Worm (Caenorhabditis elegans) whole organism, mixed stage, embryonic: ENCODE data around the gene Y45F10D.15.
A peak's percentile ranks its signal among the peaks of the same experiment; 100 is the strongest.

ENCODE experiments used
- M03D4.4 ChIP-seq: sonication (generic microtip); optimal IDR thresholded peaks from 2 replicates; lab custom pipeline; 2017; ENCODE audit warnings: mild to moderate bottlenecking, missing genetic modification characterization, missing compliant biosample characterization
- bed-3 ChIP-seq: fragments of 200-800 bp; sonication (Bioruptor generic); optimal IDR thresholded peaks from 3 replicates; lab custom pipeline; 2018; ENCODE audit warnings: mild to moderate bottlenecking, missing genetic modification characterization, moderate library complexity, missing compliant biosample characterization
- ceh-39 ChIP-seq: fragments of 150-350 bp; optimal IDR thresholded peaks from 2 replicates; lab custom pipeline; 2014; ENCODE audit warnings: missing biosample characterization, missing genetic modification characterization
- ceh-43 ChIP-seq: fragments of 200-800 bp; sonication (Bioruptor generic); optimal IDR thresholded peaks from 2 replicates; lab custom pipeline; 2018; ENCODE audit warnings: mild to moderate bottlenecking, missing genetic modification characterization, moderate library complexity, missing compliant biosample characterization
- ceh-83 ChIP-seq: fragments of 200-800 bp; sonication (Bioruptor generic); optimal IDR thresholded peaks from 2 replicates; lab custom pipeline; 2018; ENCODE audit warnings: mild to moderate bottlenecking, missing genetic modification characterization, missing compliant biosample characterization
- cnd-1 ChIP-seq: fragments of 200-800 bp; sonication (Bioruptor generic); optimal IDR thresholded peaks from 2 replicates; lab custom pipeline; 2018; ENCODE audit warnings: mild to moderate bottlenecking, missing genetic modification characterization, missing compliant biosample characterization
- drap-1 ChIP-seq: fragments of 200-800 bp; sonication (Bioruptor generic); optimal IDR thresholded peaks from 3 replicates; lab custom pipeline; 2018; ENCODE audit warnings: mild to moderate bottlenecking, missing genetic modification characterization, missing compliant biosample characterization
- elt-1 ChIP-seq: sonication (generic microtip); optimal IDR thresholded peaks from 2 replicates; lab custom pipeline; 2017; ENCODE audit warnings: missing genetic modification characterization, mild to moderate bottlenecking, missing compliant biosample characterization, antibody characterized with exemption, moderate library complexity, borderline replicate concordance; ENCODE audit not compliant: insufficient read depth
- elt-3 ChIP-seq: fragments of 150-350 bp; optimal IDR thresholded peaks from 2 replicates; lab custom pipeline; 2014; ENCODE audit warnings: missing biosample characterization, missing genetic modification characterization
- flh-1 ChIP-seq: fragments of 200-800 bp; sonication (Bioruptor generic); optimal IDR thresholded peaks from 2 replicates; lab custom pipeline; 2018; ENCODE audit warnings: mild to moderate bottlenecking, missing genetic modification characterization, moderate library complexity, missing compliant biosample characterization
- ham-2 ChIP-seq: fragments of 200-800 bp; sonication (Bioruptor generic); optimal IDR thresholded peaks from 2 replicates; lab custom pipeline; 2018; ENCODE audit warnings: mild to moderate bottlenecking, missing genetic modification characterization, missing compliant biosample characterization
- hlh-1 ChIP-seq: fragments of 150-350 bp; optimal IDR thresholded peaks from 2 replicates; lab custom pipeline; 2014; ENCODE audit warnings: missing biosample characterization, missing genetic modification reagents, missing genetic modification characterization
- lin-13 ChIP-seq: fragments of 150-350 bp; optimal IDR thresholded peaks from 2 replicates; lab custom pipeline; 2014; ENCODE audit warnings: missing biosample characterization, missing genetic modification characterization
- lsy-2 ChIP-seq: fragments of 150-350 bp; optimal IDR thresholded peaks from 2 replicates; lab custom pipeline; 2014; ENCODE audit warnings: missing biosample characterization, missing genetic modification characterization
- mab-5 ChIP-seq: fragments of 150-350 bp; optimal IDR thresholded peaks from 2 replicates; lab custom pipeline; 2014; ENCODE audit warnings: missing biosample characterization, missing genetic modification characterization
- mep-1 ChIP-seq: fragments of 150-350 bp; optimal IDR thresholded peaks from 2 replicates; lab custom pipeline; 2017; ENCODE audit warnings: missing biosample characterization, missing genetic modification reagents, missing genetic modification characterization, inconsistent platforms
- mls-2 ChIP-seq: sonication (generic microtip); optimal IDR thresholded peaks from 2 replicates; lab custom pipeline; 2016; ENCODE audit warnings: mild to moderate bottlenecking, missing genetic modification characterization, moderate library complexity, missing compliant biosample characterization
- nhr-12 ChIP-seq: fragments of 150-350 bp; optimal IDR thresholded peaks from 2 replicates; lab custom pipeline; 2014; ENCODE audit warnings: missing biosample characterization, missing genetic modification characterization
- nhr-2 ChIP-seq: fragments of 150-350 bp; optimal IDR thresholded peaks from 2 replicates; lab custom pipeline; 2014; ENCODE audit warnings: missing biosample characterization, missing genetic modification characterization
- snpc-4 ChIP-seq: fragments of 150-350 bp; optimal IDR thresholded peaks from 2 replicates; lab custom pipeline; 2014; ENCODE audit warnings: missing biosample characterization, missing genetic modification characterization
- tbx-8 ChIP-seq: fragments of 200-800 bp; sonication (Bioruptor generic); optimal IDR thresholded peaks from 2 replicates; lab custom pipeline; 2018; ENCODE audit warnings: mild to moderate bottlenecking, missing genetic modification characterization, moderate library complexity, missing compliant biosample characterization
- unc-62 ChIP-seq: fragments of 150-350 bp; optimal IDR thresholded peaks from 2 replicates; lab custom pipeline; 2014; ENCODE audit warnings: missing biosample characterization, missing genetic modification reagents, missing genetic modification characterization
- zip-8 ChIP-seq: fragments of 150-350 bp; optimal IDR thresholded peaks from 2 replicates; lab custom pipeline; 2014; ENCODE audit warnings: missing biosample characterization, missing genetic modification characterization
- ztf-11 ChIP-seq: fragments of 150-350 bp; optimal IDR thresholded peaks from 2 replicates; lab custom pipeline; 2014; ENCODE audit warnings: missing biosample characterization, missing genetic modification characterization

Y45F10D.15 gene

DNA sequence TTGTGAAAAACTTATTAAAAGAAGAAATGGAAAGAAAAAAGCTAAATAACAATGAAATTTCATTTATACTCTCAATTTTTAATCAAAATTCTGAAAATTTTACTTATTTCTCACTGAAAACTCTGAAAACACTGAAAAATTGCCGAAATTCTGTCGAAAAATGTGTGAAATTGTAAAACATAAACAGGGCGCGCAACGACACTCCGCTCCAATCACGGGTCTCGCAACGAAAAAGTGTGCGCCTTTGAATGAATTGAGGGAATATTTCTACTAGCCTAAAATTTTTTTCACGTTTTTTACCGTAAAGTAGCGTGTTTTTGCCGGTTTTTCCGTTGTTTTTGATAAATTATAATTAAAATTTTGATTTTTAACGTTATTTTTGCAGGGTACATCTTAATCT is 43.3 kb downstream of the Y45F10D.15 start, which contains the start of gene rpl-18 (continued):
- TF ChIP-seq cnd-1 (tag; lab: Kevin White, UChicago) (no peak), tbx-8 (no peak), mls-2 (tag; lab: Kevin White, UChicago) (no peak), zip-8 (tag; lab: Kevin White, UChicago) (no peak), drap-1 (GFP tag; lab: Kevin White, UChicago) (no peak), nhr-2 (tag; lab: Kevin White, UChicago) (no peak), lsy-2 (peak; percentile 80), ztf-11 (tag; lab: Kevin White, UChicago) (no peak), unc-62 (no peak), flh-1 (GFP tag; lab: Kevin White, UChicago) (no peak)

DNA sequence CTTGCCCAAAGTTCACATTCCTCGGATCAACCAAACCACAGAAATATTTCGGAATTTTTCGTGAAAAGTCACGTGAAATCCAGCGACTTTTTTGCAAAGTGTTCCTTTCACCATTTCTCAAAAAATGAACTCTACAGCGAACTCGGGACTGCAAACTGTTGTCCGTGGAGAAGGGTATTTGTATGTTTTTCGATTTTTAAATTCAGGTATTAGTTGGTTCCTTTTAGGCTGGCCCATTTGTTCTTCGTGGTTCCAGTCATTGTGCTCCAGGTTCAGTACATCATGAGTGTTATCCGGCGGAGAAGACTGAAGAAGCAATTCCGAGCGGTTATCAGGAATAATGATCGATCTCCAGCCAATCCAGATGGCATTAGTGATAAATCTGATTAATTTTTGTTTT is 44.0 kb downstream of the Y45F10D.15 start:
- TF ChIP-seq cnd-1 (tag; lab: Kevin White, UChicago) = no peak
- TF ChIP-seq hlh-1 (tag; lab: Kevin White, UChicago) = no peak
- TF ChIP-seq nhr-2 (tag; lab: Kevin White, UChicago) = no peak
- TF ChIP-seq zip-8 (tag; lab: Kevin White, UChicago) = no peak
- TF ChIP-seq unc-62 = no peak
- no peak for TF ChIP-seq flh-1 (GFP tag; lab: Kevin White, UChicago)
- no peak for TF ChIP-seq bed-3 (GFP tag; lab: Kevin White, UChicago)
- TF ChIP-seq ceh-39 = no peak
- TF ChIP-seq ham-2 (GFP tag; lab: Kevin White, UChicago) = no peak
- TF ChIP-seq elt-3 (tag; lab: Kevin White, UChicago) = no peak
- no peak for TF ChIP-seq elt-1
- no peak for TF ChIP-seq mab-5 (tag; lab: Kevin White, UChicago)
- TF ChIP-seq mls-2 (tag; lab: Kevin White, UChicago) = no peak
- no peak for TF ChIP-seq ceh-83 (GFP tag; lab: Kevin White, UChicago)
- no peak for TF ChIP-seq mep-1 (tag; lab: Kevin White, UChicago)
- TF ChIP-seq, all 35 proteins: peak for 0

DNA sequence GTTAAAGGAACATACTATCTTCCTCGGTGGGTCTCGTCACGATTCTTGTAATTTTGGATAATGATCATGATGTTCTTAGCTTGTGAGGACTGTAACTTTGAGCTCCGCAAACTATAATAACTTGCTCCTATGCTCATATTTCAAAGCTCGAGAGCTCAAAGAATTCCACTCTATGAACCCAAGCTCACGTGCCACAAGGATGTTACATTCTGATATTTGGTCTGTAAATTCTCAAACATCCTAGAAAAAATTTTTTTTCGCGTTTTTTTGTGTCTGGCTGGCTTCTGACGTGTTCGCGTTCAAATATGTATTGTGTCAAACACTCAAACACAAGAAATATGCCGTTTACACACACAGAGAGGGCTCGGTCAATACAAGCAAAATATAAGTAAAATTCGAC is 44.6 kb downstream of the Y45F10D.15 start, which contains the start of gene Y45F10D.16:
Y45F10D.16 (plus strand) TSS at position 301 of the 400 bp plus-strand sequence.
- no peak for TF ChIP-seq unc-62
- no peak for TF ChIP-seq hlh-1 (tag; lab: Kevin White, UChicago)
- TF ChIP-seq nhr-12 (tag; lab: Kevin White, UChicago) = no peak
- no peak for TF ChIP-seq mep-1 (tag; lab: Kevin White, UChicago)
- TF ChIP-seq drap-1 (GFP tag; lab: Kevin White, UChicago) = no peak
- TF ChIP-seq lin-13 (tag; lab: Kevin White, UChicago) = no peak

DNA sequence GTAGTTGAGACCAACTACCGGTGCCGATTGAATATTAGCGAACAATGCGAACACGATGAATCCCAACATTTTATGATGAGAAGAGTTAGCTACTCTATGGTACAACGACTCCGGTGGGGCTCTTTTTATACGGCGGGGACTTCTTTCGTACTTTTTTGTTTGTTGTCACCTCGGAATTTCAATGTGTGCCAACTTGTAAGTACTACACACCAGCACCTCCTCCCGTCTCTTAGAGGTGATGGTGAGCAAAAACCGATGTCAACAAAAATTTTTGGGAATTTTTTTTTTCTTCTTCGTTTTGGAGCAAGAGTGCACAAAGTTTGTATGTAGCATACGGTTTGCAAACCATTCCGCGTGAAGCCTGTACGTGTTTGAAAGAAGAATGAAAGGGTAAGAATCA is 46.2 kb downstream of the Y45F10D.15 start, which contains the start of gene Y45F10D.2:
Y45F10D.2 (minus strand) TSS at position 101 of the 400 bp plus-strand sequence.
- TF ChIP-seq lsy-2 (no peak), mab-5 (tag; lab: Kevin White, UChicago) (no peak), M03D4.4 (tag; lab: Kevin White, UChicago) (no peak), elt-1 (no peak), elt-3 (tag; lab: Kevin White, UChicago) (no peak), lin-13 (tag; lab: Kevin White, UChicago) (no peak), snpc-4 (tag; lab: Kevin White, UChicago) (no peak), ceh-43 (GFP tag; lab: Kevin White, UChicago) (no peak)
